Worm (Caenorhabditis elegans) whole organism, L3 larva: ENCODE data around the gene clec-2.

Source experiments
- R02D3.7 ChIP-seq: fragments of 150-350 bp; optimal IDR thresholded peaks from 2 replicates; lab custom pipeline; 2014; ENCODE audit warnings: missing biosample characterization, missing genetic modification characterization
- nhr-11 ChIP-seq: fragments of 150-350 bp; optimal IDR thresholded peaks from 2 replicates; lab custom pipeline; 2014; ENCODE audit warnings: missing biosample characterization, missing genetic modification characterization
- nhr-76 ChIP-seq: fragments of 150-350 bp; sonication (generic microtip); optimal IDR thresholded peaks from 5 replicates; lab custom pipeline; 2014; ENCODE audit warnings: missing biosample characterization, missing genetic modification characterization

DNA sequence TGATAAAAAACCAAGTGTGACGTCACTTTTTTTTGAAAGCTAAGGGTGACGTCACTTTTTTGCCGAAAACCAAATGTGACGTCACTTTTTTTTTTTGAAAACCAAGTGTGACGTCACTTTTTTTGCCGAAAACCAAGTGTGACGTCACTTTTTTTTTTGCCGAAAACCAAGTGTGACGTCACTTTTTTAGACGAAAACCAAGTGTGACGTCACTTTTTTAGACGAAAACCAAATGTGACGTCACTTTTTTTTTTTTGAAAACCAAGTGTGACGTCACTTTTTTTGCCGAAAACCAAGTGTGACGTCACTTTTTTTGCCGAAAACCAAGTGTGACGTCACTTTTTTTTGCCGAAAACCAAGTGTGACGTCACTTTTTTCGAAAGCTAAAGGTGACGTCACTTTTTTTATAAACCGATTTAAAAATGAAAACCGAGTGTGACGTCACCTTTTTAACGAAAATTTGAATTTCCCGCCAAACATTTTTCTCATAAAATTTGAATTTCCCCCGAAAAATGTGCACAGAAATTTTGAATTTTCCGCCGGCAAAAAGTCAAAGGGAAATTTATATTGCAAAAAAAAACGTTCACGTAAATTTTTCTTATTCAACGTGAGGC is 25.3 kb downstream of the clec-2 start:
- TF ChIP-seq R02D3.7 (tag; lab: Kevin White, UChicago): no peak
- TF ChIP-seq nhr-76 (tag; lab: Kevin White, UChicago): no peak
- no peak for TF ChIP-seq nhr-11 (tag; lab: Kevin White, UChicago)
